Worm (Caenorhabditis elegans): ENCODE results near the gene F16H6.9.

- TF ChIP-seq zag-1 (tag; optimal IDR thresholded peaks at IDR 0.05): no peak
- no peak for TF ChIP-seq unc-62 (GFP tag; optimal IDR thresholded peaks at IDR 0.05 in 1 of 2)
- no peak for TF ChIP-seq unc-62 (tag; optimal IDR thresholded peaks at IDR 0.05)
- no peak for TF ChIP-seq dve-1 (tag; optimal IDR thresholded peaks at IDR 0.05; ENCODE audit: insufficient read depth)
- no peak for TF ChIP-seq unc-39 (tag; optimal IDR thresholded peaks at IDR 0.05)
- TF ChIP-seq lin-15B (tag; optimal IDR thresholded peaks at IDR 0.05): no peak
Measured at ce11 chrV:18254483-18254882, 37.6 kb downstream of the F16H6.9 start, which contains the start of gene R10E8.5.
